Fruit fly (Drosophila melanogaster): ENCODE measurements around the gene Cul6.

Gene Cul6

DNA sequence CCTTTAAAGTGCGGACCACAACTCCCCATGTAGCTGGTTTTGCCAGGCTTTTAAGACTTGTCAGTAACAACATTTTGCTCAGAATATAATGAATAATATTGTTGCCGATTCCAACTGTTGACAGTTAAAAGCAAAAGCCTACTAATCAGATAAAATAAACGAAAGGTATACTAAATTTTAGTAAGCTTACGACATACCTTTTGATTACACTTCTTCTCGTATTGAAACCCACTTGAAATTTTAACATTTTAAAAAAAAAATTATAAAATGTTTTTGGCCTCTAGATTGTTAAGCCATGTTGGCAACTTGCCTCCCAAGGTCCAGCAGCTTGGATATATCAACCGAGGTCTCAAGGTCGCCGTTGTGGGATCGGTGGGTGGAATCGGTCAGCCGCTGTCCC, 39.2 kb downstream of the Cul6 start, which contains the start of the genes CG10748 and CG10749:
CG10748 (minus strand) TSS at position 101 of the 400 bp plus-strand sequence.
CG10749 (plus strand) TSS at position 216 of the 400 bp plus-strand sequence.
- TF ChIP-seq noc (tag; optimal IDR thresholded peaks at IDR 0.05) = no peak

DNA sequence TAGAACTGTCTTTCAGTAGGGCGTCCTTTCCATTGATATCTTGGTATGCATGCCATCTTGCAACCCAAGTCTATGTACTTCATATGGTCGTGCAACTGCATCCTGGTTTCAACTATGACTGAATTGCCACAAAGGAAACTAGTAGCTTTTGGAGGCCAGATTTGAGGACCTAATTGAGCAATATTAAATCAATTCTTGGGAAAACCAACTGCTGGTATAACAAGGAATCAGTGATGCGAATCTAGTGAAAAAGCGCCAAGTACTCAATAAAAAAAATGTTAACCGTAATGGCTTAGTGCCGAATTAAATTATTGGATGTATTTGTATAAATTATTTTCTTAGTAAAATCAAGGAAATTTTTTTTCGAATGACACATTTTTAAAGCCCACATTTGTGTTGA, 43.9 kb downstream of the Cul6 start, which contains the start of gene Or69a:
Or69a (minus strand) TSS at position 101 of the 400 bp plus-strand sequence.
- no peak for TF ChIP-seq noc (tag; optimal IDR thresholded peaks at IDR 0.05)
